Fruit fly (Drosophila melanogaster) whole organism: ENCODE data around the gene CG11425.

ENCODE experiments used
- CG8478 ChIP-seq: fragments of >200 bp; optimal IDR thresholded peaks from 2 replicates; lab custom pipeline; 2018; ENCODE audit warnings: inconsistent platforms
- Dll ChIP-seq: fragments of >200 bp; optimal IDR thresholded peaks from 2 replicates; lab custom pipeline; 2017
- EcR ChIP-seq, 2 experiments: fragments of >200 bp; optimal IDR thresholded peaks; 2 replicates each; lab custom pipeline; 2017; ENCODE audit warnings: missing biosample characterization in 2 of 2, missing genetic modification characterization in 2 of 2, missing genetic modification reagents in 2 of 2
- pan ChIP-seq: fragments of >200 bp; optimal IDR thresholded peaks from 2 replicates; lab custom pipeline; 2017
- psq ChIP-seq: fragments of >200 bp; optimal IDR thresholded peaks from 2 replicates; lab custom pipeline; 2017
- usp ChIP-seq: fragments of >200 bp; optimal IDR thresholded peaks from 2 replicates; lab custom pipeline; 2017; ENCODE audit warnings: missing biosample characterization, missing genetic modification characterization, mixed read lengths

The CG11425 gene

dm6 chr3L:22468562-22468961 lies 6.0 kb upstream of the CG11425 start, which contains the start of gene CG11437:
Gene CG11437, plus strand, starts transcription at chr3L:22468862.
- no peak for TF ChIP-seq CG8478 (lab: Kevin White, UChicago)
- no peak for TF ChIP-seq Dll
- no peak for TF ChIP-seq usp
- TF ChIP-seq pan: no peak
- TF ChIP-seq psq (lab: Kevin White, UChicago): no peak
- no peak for TF ChIP-seq EcR (GFP tag; optimal IDR thresholded peaks at IDR 0.05; lab: Kevin White, UChicago)

- TF ChIP-seq Dll (no peak), CG8478 (lab: Kevin White, UChicago) (no peak), pan (no peak), usp (no peak), EcR (GFP tag; optimal IDR thresholded peaks at IDR 0.05; lab: Kevin White, UChicago) (no peak)
These were observed 4.2 kb upstream of the CG11425 start, which contains the start of gene CG11426 for dm6 chr3L:22470299-22470791. Gene CG11426, plus strand, starts transcription at chr3L:22470556.

- TF ChIP-seq EcR (GFP tag; optimal IDR thresholded peaks at IDR 0.05; lab: Kevin White, UChicago): no peak
- TF ChIP-seq CG8478 (lab: Kevin White, UChicago): no peak
- TF ChIP-seq pan: no peak
- TF ChIP-seq psq (lab: Kevin White, UChicago): no peak
- TF ChIP-seq usp: no peak
- no peak for TF ChIP-seq Dll
These were observed 2.9 kb upstream of the CG11425 start for dm6 chr3L:22471586-22472291.

- TF ChIP-seq psq (lab: Kevin White, UChicago) (no peak), EcR (GFP tag; optimal IDR thresholded peaks at IDR 0.05; lab: Kevin White, UChicago) (no peak), usp (no peak), pan (no peak), CG8478 (lab: Kevin White, UChicago) (no peak), Dll (no peak)
These were observed 8.9 kb downstream of the CG11425 start for dm6 chr3L:22483452-22483851.

- TF ChIP-seq EcR (GFP tag; optimal IDR thresholded peaks at IDR 0.05; lab: Kevin White, UChicago) (no peak), psq (lab: Kevin White, UChicago) (no peak), usp (no peak), CG8478 (lab: Kevin White, UChicago) (no peak), Dll (no peak), pan (no peak)
These were observed 23.0 kb downstream of the CG11425 start for dm6 chr3L:22497594-22497993.

dm6 chr3L:22501300-22501699 lies 26.7 kb downstream of the CG11425 start, which contains the start of gene CG43312:
Gene CG43312, plus strand, starts transcription at chr3L:22501600.
- TF ChIP-seq CG8478 (lab: Kevin White, UChicago): no peak
- TF ChIP-seq EcR (GFP tag; optimal IDR thresholded peaks at IDR 0.05; lab: Kevin White, UChicago): no peak
- TF ChIP-seq usp: no peak
- no peak for TF ChIP-seq Dll
- no peak for TF ChIP-seq psq (lab: Kevin White, UChicago)
- no peak for TF ChIP-seq pan

dm6 chr3L:22503730-22504129 lies 29.1 kb downstream of the CG11425 start, which contains the start of gene CG43331:
Gene CG43331, minus strand, starts transcription at chr3L:22503830.
- TF ChIP-seq CG8478 (lab: Kevin White, UChicago) (no peak), psq (lab: Kevin White, UChicago) (no peak), Dll (no peak), pan (no peak), usp (no peak), EcR (GFP tag; optimal IDR thresholded peaks at IDR 0.05; lab: Kevin White, UChicago) (no peak)

dm6 chr3L:22504323-22504722 lies 29.7 kb downstream of the CG11425 start, which contains the start of gene CG43330:
Gene CG43330, minus strand, starts transcription at chr3L:22504423.
- TF ChIP-seq psq (lab: Kevin White, UChicago): no peak
- TF ChIP-seq Dll: no peak
- TF ChIP-seq CG8478 (lab: Kevin White, UChicago): no peak

dm6 chr3L:22505118-22505517 lies 30.5 kb downstream of the CG11425 start, which contains the start of gene CG43329:
Gene CG43329, minus strand, starts transcription at chr3L:22505218.
- TF ChIP-seq Dll (no peak), EcR (GFP tag; optimal IDR thresholded peaks at IDR 0.05; lab: Kevin White, UChicago) (no peak), psq (lab: Kevin White, UChicago) (no peak), pan (no peak), CG8478 (lab: Kevin White, UChicago) (no peak), usp (no peak)

dm6 chr3L:22520017-22520416 lies 45.4 kb downstream of the CG11425 start:
- TF ChIP-seq CG8478 (lab: Kevin White, UChicago) (no peak), usp (no peak), EcR (GFP tag; optimal IDR thresholded peaks at IDR 0.05; lab: Kevin White, UChicago) (no peak), pan (no peak), Dll (no peak), psq (lab: Kevin White, UChicago) (no peak)
